Worm (Caenorhabditis elegans): ENCODE measurements around the gene C55A6.12.
A peak's percentile ranks its signal among the peaks of the same experiment; 100 is the strongest.

Gene C55A6.12

ce11 chrV:11534495-11535189 lies 31.7 kb upstream of the C55A6.12 start:
- TF ChIP-seq skn-1 (tag; optimal IDR thresholded peaks at IDR 0.05) (no peak), lsy-2 (tag; optimal IDR thresholded peaks at IDR 0.05) (peak in 1 of 2 experiments; percentile 29), fos-1 (tag; optimal IDR thresholded peaks at IDR 0.05) (peak; percentile 93), ztf-1 (GFP tag; conservative IDR thresholded peaks at IDR 0.05) (no peak), nhr-11 (tag; optimal IDR thresholded peaks at IDR 0.05) (no peak), nhr-25 (tag; optimal IDR thresholded peaks at IDR 0.05) (peak; percentile 50), nhr-21 (tag; optimal IDR thresholded peaks at IDR 0.05) (peak; percentile 56), blmp-1 (tag; optimal IDR thresholded peaks at IDR 0.05; ENCODE audit: insufficient read depth) (peak; percentile 96), egl-27 (tag; optimal IDR thresholded peaks at IDR 0.05) (peak; percentile 19), sma-3 (GFP tag; optimal IDR thresholded peaks at IDR 0.05) (peak; percentile 43), crh-2 (tag; optimal IDR thresholded peaks at IDR 0.05) (peak; percentile 60), nhr-129 (tag; optimal IDR thresholded peaks at IDR 0.05) (peak; percentile 58), nhr-237 (tag; optimal IDR thresholded peaks at IDR 0.05) (no peak), F13H6.1 (tag; optimal IDR thresholded peaks at IDR 0.05) (peak; percentile 7), sma-9 (GFP tag; optimal IDR thresholded peaks at IDR 0.05) (peak; percentile 87), sma-9 (tag; optimal IDR thresholded peaks at IDR 0.05) (no peak), gmeb-1 (tag; optimal IDR thresholded peaks at IDR 0.05) (peak; percentile 65)

- TF ChIP-seq Y55F3AM.14 (GFP tag; optimal IDR thresholded peaks at IDR 0.05) (no peak), crh-2 (tag; optimal IDR thresholded peaks at IDR 0.05) (no peak), ceh-16 (tag; optimal IDR thresholded peaks at IDR 0.05) (no peak), unc-62 (GFP tag; optimal IDR thresholded peaks at IDR 0.05) (no peak), nhr-25 (tag; optimal IDR thresholded peaks at IDR 0.05) (no peak), nhr-10 (tag; optimal IDR thresholded peaks at IDR 0.05) (no peak), ceh-82 (tag; optimal IDR thresholded peaks at IDR 0.05) (no peak), elt-3 (tag; optimal IDR thresholded peaks at IDR 0.05) (no peak)
Observed at ce11 chrV:11533365-11533949, 30.5 kb upstream of the C55A6.12 start.

ce11 chrV:11532964-11533363 lies 30.0 kb upstream of the C55A6.12 start:
- TF ChIP-seq sma-3 (GFP tag; optimal IDR thresholded peaks at IDR 0.05) (peak; percentile 72), zag-1 (tag; optimal IDR thresholded peaks at IDR 0.05) (no peak), nhr-6 (tag; optimal IDR thresholded peaks at IDR 0.05) (no peak), nhr-77 (tag; optimal IDR thresholded peaks at IDR 0.05) (no peak), snpc-4 (tag; optimal IDR thresholded peaks at IDR 0.05) (no peak), ztf-4 (tag; optimal IDR thresholded peaks at IDR 0.05) (no peak), fos-1 (tag; optimal IDR thresholded peaks at IDR 0.05) (peak; percentile 33), ceh-82 (tag; optimal IDR thresholded peaks at IDR 0.05) (no peak), Y55F3AM.14 (GFP tag; optimal IDR thresholded peaks at IDR 0.05) (peak; percentile 61), peb-1 (tag; optimal IDR thresholded peaks at IDR 0.05) (no peak), gmeb-1 (tag; optimal IDR thresholded peaks at IDR 0.05) (no peak), blmp-1 (tag; optimal IDR thresholded peaks at IDR 0.05; ENCODE audit: insufficient read depth) (peak; percentile 100), sma-9 (GFP tag; optimal IDR thresholded peaks at IDR 0.05) (peak; percentile 87), sma-9 (tag; optimal IDR thresholded peaks at IDR 0.05) (no peak), skn-1 (tag; optimal IDR thresholded peaks at IDR 0.05) (no peak), nhr-21 (tag; optimal IDR thresholded peaks at IDR 0.05) (peak; percentile 46), C34F6.9 (tag; optimal IDR thresholded peaks at IDR 0.05) (no peak), mab-5 (tag; optimal IDR thresholded peaks at IDR 0.05) (no peak), F13H6.1 (tag; optimal IDR thresholded peaks at IDR 0.05) (no peak), nhr-25 (tag; optimal IDR thresholded peaks at IDR 0.05) (peak; percentile 88), sem-4 (tag; optimal IDR thresholded peaks at IDR 0.05) (peak; percentile 80), egl-27 (tag; optimal IDR thresholded peaks at IDR 0.05) (peak; percentile 62), unc-62 (GFP tag; optimal IDR thresholded peaks at IDR 0.05) (no peak), lsy-2 (tag; optimal IDR thresholded peaks at IDR 0.05) (no peak), elt-3 (tag; optimal IDR thresholded peaks at IDR 0.05) (no peak), ZK546.5 (tag; optimal IDR thresholded peaks at IDR 0.05) (no peak), crh-2 (tag; optimal IDR thresholded peaks at IDR 0.05) (no peak), ama-1 (optimal IDR thresholded peaks at IDR 0.05) (no peak), mdl-1 (tag; optimal IDR thresholded peaks at IDR 0.05) (no peak), lin-13 (GFP tag; optimal IDR thresholded peaks at IDR 0.05) (no peak), elt-1 (tag; optimal IDR thresholded peaks at IDR 0.05) (no peak), nhr-129 (tag; optimal IDR thresholded peaks at IDR 0.05) (peak; percentile 67), lin-11 (tag; optimal IDR thresholded peaks at IDR 0.05) (no peak), R02D3.7 (tag; optimal IDR thresholded peaks at IDR 0.05) (no peak), nhr-23 (tag; optimal IDR thresholded peaks at IDR 0.05) (no peak), unc-55 (GFP tag; optimal IDR thresholded peaks at IDR 0.05) (no peak), mbf-1 (tag; optimal IDR thresholded peaks at IDR 0.05) (no peak)

Measured in whole organism, L2 larva.